Worm (Caenorhabditis elegans) whole organism, young adult: Measurements from ENCODE around the gene hnd-1.

Experiments
- B0019.2 ChIP-seq: fragments of 200-800 bp; sonication (Bioruptor generic); conservative IDR thresholded peaks from 2 replicates; pipeline ENCODE4 v1.3.6; 2022; ENCODE audit warnings: missing genetic modification reagents, missing genetic modification characterization, missing compliant biosample characterization
- B0035.1 ChIP-seq: sonication (generic microtip); optimal IDR thresholded peaks from 2 replicates; lab custom pipeline; 2016; ENCODE audit warnings: missing genetic modification characterization, mild to moderate bottlenecking, missing compliant biosample characterization, missing genotype, missing genetic modification reagents
- C06A6.2 ChIP-seq: fragments of 200-800 bp; sonication (Bioruptor generic); conservative IDR thresholded peaks from 2 replicates; pipeline ENCODE4 v1.3.6; 2022; ENCODE audit warnings: missing genetic modification characterization, missing compliant biosample characterization
- F33H1.4 ChIP-seq: fragments of 200-800 bp; sonication (Bioruptor generic); IDR thresholded peaks from 2 replicates; pipeline ENCODE4 v1.3.6; 2022; ENCODE audit warnings: missing genetic modification reagents, missing genetic modification characterization, missing compliant biosample characterization
- F39B2.1 ChIP-seq: fragments of 200-800 bp; sonication (Bioruptor generic); IDR thresholded peaks from 2 replicates; pipeline ENCODE4 v1.3.6; 2022; ENCODE audit warnings: missing genetic modification reagents, missing genetic modification characterization, missing compliant biosample characterization
- F57C9.4 ChIP-seq: sonication (generic microtip); optimal IDR thresholded peaks from 2 replicates; lab custom pipeline; 2017; ENCODE audit warnings: mild to moderate bottlenecking, missing genetic modification characterization, missing compliant biosample characterization
- K11D2.4 ChIP-seq: fragments of 200-800 bp; sonication (Bioruptor generic); IDR thresholded peaks from 2 replicates; pipeline ENCODE4 v1.3.6; 2022; ENCODE audit warnings: missing genetic modification reagents, missing genetic modification characterization, missing compliant biosample characterization
- K12H6.12 ChIP-seq: fragments of 200-800 bp; sonication (Bioruptor generic); optimal IDR thresholded peaks from 2 replicates; lab custom pipeline; 2018; ENCODE audit warnings: mild to moderate bottlenecking, missing genetic modification characterization, missing compliant biosample characterization
- T07F8.4 ChIP-seq: sonication (generic microtip); optimal IDR thresholded peaks from 2 replicates; lab custom pipeline; 2016; ENCODE audit warnings: mild to moderate bottlenecking, missing genetic modification characterization, moderate library complexity, missing compliant biosample characterization
- Y53G8AR.9 ChIP-seq: fragments of 200-800 bp; sonication (Bioruptor generic); conservative IDR thresholded peaks from 2 replicates; pipeline ENCODE4 v1.3.6; 2022; ENCODE audit warnings: missing genetic modification reagents, missing genetic modification characterization, missing compliant biosample characterization
- ZK185.1 ChIP-seq: sonication (generic microtip); optimal IDR thresholded peaks from 2 replicates; lab custom pipeline; 2016; ENCODE audit warnings: mild to moderate bottlenecking, missing genetic modification characterization, missing compliant biosample characterization; ENCODE audit not compliant: poor library complexity, severe bottlenecking
- attf-3 ChIP-seq: fragments of 200-800 bp; sonication (Bioruptor generic); conservative IDR thresholded peaks from 2 replicates; pipeline ENCODE4 v1.3.6; 2022; ENCODE audit warnings: missing genetic modification reagents, missing genetic modification characterization, missing compliant biosample characterization
- attf-5 ChIP-seq: fragments of 200-800 bp; sonication (Bioruptor generic); optimal IDR thresholded peaks from 2 replicates; lab custom pipeline; 2018; ENCODE audit warnings: mild to moderate bottlenecking, missing genetic modification characterization, missing compliant biosample characterization
- attf-6 ChIP-seq: fragments of 200-800 bp; sonication (Bioruptor generic); IDR thresholded peaks from 2 replicates; pipeline ENCODE4 v1.3.6; 2022; ENCODE audit warnings: missing genetic modification reagents, missing genetic modification characterization, missing compliant biosample characterization
- ceh-27 ChIP-seq: fragments of 200-800 bp; sonication (Bioruptor generic); optimal IDR thresholded peaks from 2 replicates; lab custom pipeline; 2018; ENCODE audit warnings: mild to moderate bottlenecking, missing genetic modification characterization, moderate library complexity, missing compliant biosample characterization
- ceh-58 ChIP-seq: fragments of 200-800 bp; sonication (Bioruptor generic); IDR thresholded peaks from 2 replicates; pipeline ENCODE4 v1.3.6; 2022; ENCODE audit warnings: missing genetic modification characterization, missing compliant biosample characterization
- ceh-91 ChIP-seq: fragments of 200-800 bp; sonication (Bioruptor generic); IDR thresholded peaks from 2 replicates; pipeline ENCODE4 v1.3.6; 2022; ENCODE audit warnings: missing genetic modification reagents, missing genetic modification characterization, missing compliant biosample characterization
- dox-1 ChIP-seq: fragments of 200-800 bp; sonication (Bioruptor generic); IDR thresholded peaks from 2 replicates; pipeline ENCODE4 v1.3.6; 2022; ENCODE audit warnings: missing genetic modification reagents, missing genetic modification characterization, missing compliant biosample characterization
- efl-1 ChIP-seq: fragments of 150-350 bp; optimal IDR thresholded peaks from 2 replicates; lab custom pipeline; 2014; ENCODE audit warnings: missing biosample characterization, missing genetic modification reagents, missing genetic modification characterization
- gei-17 ChIP-seq: fragments of 200-800 bp; sonication (Bioruptor generic); optimal IDR thresholded peaks from 2 replicates; lab custom pipeline; 2018; ENCODE audit warnings: mild to moderate bottlenecking, missing genetic modification characterization, missing compliant biosample characterization
- hmg-20 ChIP-seq: fragments of 200-800 bp; sonication (Bioruptor generic); IDR thresholded peaks from 2 replicates; pipeline ENCODE4 v1.3.6; 2022; ENCODE audit warnings: missing genetic modification reagents, missing genetic modification characterization, missing compliant biosample characterization
- lin-35 ChIP-seq, 3 experiments: fragments of 150-350 bp in 2 of 3; sonication (generic microtip) in 1 of 3; optimal IDR thresholded peaks; 2 replicates each; lab custom pipeline; 2014 to 2018; ENCODE audit warnings: missing biosample characterization in 3 of 3, missing genetic modification characterization in 3 of 3, missing genetic modification reagents in 3 of 3
- lir-1 ChIP-seq: fragments of 200-800 bp; sonication (Bioruptor generic); conservative IDR thresholded peaks from 2 replicates; pipeline ENCODE4 v1.3.6; 2022; ENCODE audit warnings: missing genetic modification reagents, missing genetic modification characterization, missing compliant biosample characterization
- madf-10 ChIP-seq: sonication (generic microtip); optimal IDR thresholded peaks from 2 replicates; lab custom pipeline; 2016; ENCODE audit warnings: mild to moderate bottlenecking, missing genetic modification characterization, missing compliant biosample characterization
- madf-6 ChIP-seq: fragments of 200-800 bp; sonication (Bioruptor generic); IDR thresholded peaks from 2 replicates; pipeline ENCODE4 v1.3.6; 2022; ENCODE audit warnings: missing genetic modification reagents, missing genetic modification characterization, missing compliant biosample characterization
- mel-28 ChIP-seq: sonication (generic microtip); optimal IDR thresholded peaks from 2 replicates; lab custom pipeline; 2016; ENCODE audit warnings: borderline replicate concordance, mild to moderate bottlenecking, missing genetic modification characterization, missing compliant biosample characterization
- nfya-1 ChIP-seq: sonication (generic microtip); optimal IDR thresholded peaks from 2 replicates; lab custom pipeline; 2017; ENCODE audit warnings: antibody characterized with exemption, missing compliant biosample characterization, missing genetic modification characterization, borderline replicate concordance; ENCODE audit not compliant: insufficient read depth
- nhr-80 ChIP-seq: sonication (generic microtip); optimal IDR thresholded peaks from 2 replicates; lab custom pipeline; 2016; ENCODE audit warnings: missing genetic modification characterization, missing compliant biosample characterization
- repo-1 ChIP-seq: sonication (generic microtip); optimal IDR thresholded peaks from 2 replicates; lab custom pipeline; 2017; ENCODE audit warnings: mild to moderate bottlenecking, missing genetic modification characterization, missing compliant biosample characterization
- tlf-1 ChIP-seq: fragments of 200-800 bp; sonication (Bioruptor generic); optimal IDR thresholded peaks from 2 replicates; lab custom pipeline; 2018; ENCODE audit warnings: mild to moderate bottlenecking, missing genetic modification characterization, missing compliant biosample characterization
- unc-62 ChIP-seq: fragments of 150-350 bp; optimal IDR thresholded peaks from 2 replicates; lab custom pipeline; 2014; ENCODE audit warnings: missing biosample characterization, missing genetic modification reagents, missing genetic modification characterization
- xnd-1 ChIP-seq: sonication (generic microtip); optimal IDR thresholded peaks from 2 replicates; lab custom pipeline; 2016; ENCODE audit warnings: missing genotype, missing genetic modification reagents, missing genetic modification characterization, missing compliant biosample characterization
- zim-3 ChIP-seq: sonication (generic microtip); optimal IDR thresholded peaks from 2 replicates; lab custom pipeline; 2017; ENCODE audit warnings: mild to moderate bottlenecking, missing genetic modification characterization, moderate library complexity, missing compliant biosample characterization

Gene hnd-1

ce11 chrX:11680851-11681250 lies 3.5 kb upstream of the hnd-1 start, which contains the start of gene T04F8.7 (continued):
- TF ChIP-seq repo-1 (no peak), nfya-1 (no peak), hmg-20 (GFP tag; lab: Robert Waterston, UW) (no peak), ceh-91 (GFP tag; lab: Robert Waterston, UW) (no peak), mel-28 (no peak), attf-3 (GFP tag; lab: Robert Waterston, UW) (no peak), dox-1 (GFP tag; lab: Robert Waterston, UW) (peak; percentile 66), attf-5 (GFP tag; lab: Kevin White, UChicago) (no peak), K12H6.12 (tag; lab: Kevin White, UChicago) (no peak)

- TF ChIP-seq ceh-58 (GFP tag; lab: Robert Waterston, UW) (no peak), tlf-1 (no peak), madf-10 (tag; lab: Kevin White, UChicago) (no peak), gei-17 (GFP tag; lab: Kevin White, UChicago) (no peak), C06A6.2 (GFP tag; lab: Robert Waterston, UW) (no peak), unc-62 (GFP tag; lab: Kevin White, UChicago) (no peak), attf-6 (GFP tag; lab: Robert Waterston, UW) (no peak)
Observed at ce11 chrX:11687836-11688319, 3.5 kb downstream of the hnd-1 start, which contains the start of gene C44C10.7. Gene C44C10.7, minus strand, starts transcription at chrX:11688269.

- TF ChIP-seq lin-35 (GFP tag; optimal IDR thresholded peaks at IDR 0.05; lab: Kevin White, UChicago), result no peak
- no peak for TF ChIP-seq K12H6.12 (tag; lab: Kevin White, UChicago)
- TF ChIP-seq F33H1.4 (GFP tag; lab: Robert Waterston, UW), result no peak
- no peak for TF ChIP-seq F57C9.4 (tag; lab: Kevin White, UChicago)
- no peak for TF ChIP-seq lir-1
- no peak for TF ChIP-seq attf-3 (GFP tag; lab: Robert Waterston, UW)
- no peak for TF ChIP-seq efl-1 (GFP tag; lab: Kevin White, UChicago)
- TF ChIP-seq K11D2.4 (GFP tag; lab: Robert Waterston, UW), result no peak
- TF ChIP-seq B0019.2 (GFP tag; lab: Robert Waterston, UW), result no peak
- TF ChIP-seq unc-62 (GFP tag; lab: Kevin White, UChicago), result no peak
- TF ChIP-seq F39B2.1 (GFP tag; lab: Robert Waterston, UW), result no peak
- no peak for TF ChIP-seq Y53G8AR.9 (GFP tag; lab: Robert Waterston, UW)
- no peak for TF ChIP-seq zim-3 (tag; lab: Kevin White, UChicago)
- TF ChIP-seq madf-6 (GFP tag; lab: Robert Waterston, UW), result no peak
- TF ChIP-seq repo-1, result no peak
- TF ChIP-seq xnd-1 (tag; lab: Kevin White, UChicago), result no peak
- TF ChIP-seq B0035.1 (tag; lab: Kevin White, UChicago), result no peak
- no peak for TF ChIP-seq nhr-80 (tag; lab: Kevin White, UChicago)
Observed at ce11 chrX:11690014-11690591, 5.7 kb downstream of the hnd-1 start, which contains the start of the genes C44C10.10 and C44C10.5. Gene C44C10.10, plus strand, starts transcription at chrX:11690314. Gene C44C10.5, plus strand, starts transcription at chrX:11690541.

- TF ChIP-seq ZK185.1 (tag; lab: Kevin White, UChicago) (peak; percentile 55), nhr-80 (tag; lab: Kevin White, UChicago) (peak; percentile 51), T07F8.4 (no peak), ceh-27 (peak; percentile 3), attf-5 (GFP tag; lab: Kevin White, UChicago) (peak; percentile 40)
Observed at ce11 chrX:11693092-11693491, 8.7 kb downstream of the hnd-1 start, which contains the start of gene smcl-1. Gene smcl-1, plus strand, starts transcription at chrX:11693464.
